Fruit fly (Drosophila melanogaster) whole organism, pupa: Measurements from ENCODE around the gene CG9727.

Experiments
- CG12605 ChIP-seq: fragments of 200-800 bp; sonication (Bioruptor generic); IDR thresholded peaks from 2 replicates; pipeline ENCODE4 v1.3.6; 2022; ENCODE audit warnings: missing biosample characterization, missing genetic modification characterization
- CG15710 ChIP-seq: fragments of 200-800 bp; sonication (Bioruptor generic); optimal IDR thresholded peaks from 2 replicates; lab custom pipeline; 2018; ENCODE audit warnings: missing biosample characterization, mild to moderate bottlenecking, missing genetic modification characterization, moderate library complexity
- CG32121 ChIP-seq: fragments of 200-800 bp; sonication (Bioruptor generic); IDR thresholded peaks from 2 replicates; pipeline ENCODE4 v1.3.6; 2022; ENCODE audit warnings: missing biosample characterization, missing genetic modification characterization
- CG4496 ChIP-seq: fragments of 200-800 bp; sonication (Bioruptor generic); IDR thresholded peaks from 3 replicates; pipeline ENCODE4 v1.3.6; 2022; ENCODE audit warnings: missing biosample characterization, missing genetic modification characterization
- Snoo ChIP-seq: fragments of 200-800 bp; sonication (Bioruptor generic); optimal IDR thresholded peaks from 3 replicates; lab custom pipeline; 2017; ENCODE audit warnings: missing biosample characterization, mild to moderate bottlenecking, missing genetic modification characterization, inconsistent platforms

- no peak for TF ChIP-seq CG4496 (GFP tag; lab: Robert Waterston, UW)
- TF ChIP-seq CG15710 (tag; lab: Kevin White, UChicago) = no peak
- 0 out of 2 replicates have a peak, but pooled peaks have one; percentile 8 for TF ChIP-seq CG12605 (GFP tag; lab: Robert Waterston, UW)
- no peak for TF ChIP-seq CG32121 (GFP tag; lab: Robert Waterston, UW)
- TF ChIP-seq Snoo (tag; lab: Kevin White, UChicago) = no peak
These were observed 11.3 kb upstream of the CG9727 start for dm6 chr3R:6467646-6468350.
